Worm (Caenorhabditis elegans) whole organism, L4 larva: Measurements from ENCODE around the gene lim-6.

Source experiments
- R02D3.7 ChIP-seq: fragments of 150-350 bp; sonication (generic microtip); optimal IDR thresholded peaks from 3 replicates; lab custom pipeline; 2014; ENCODE audit warnings: missing biosample characterization, missing genetic modification characterization
- T26A8.4 ChIP-seq: fragments of 200-800 bp; sonication (Bioruptor generic); IDR thresholded peaks from 2 replicates; pipeline ENCODE4 v1.3.6; 2022; ENCODE audit warnings: missing genetic modification characterization, missing compliant biosample characterization
- Y105C5A.15 ChIP-seq: fragments of 200-800 bp; sonication (Bioruptor generic); IDR thresholded peaks from 2 replicates; pipeline ENCODE4 v1.3.6; 2022; ENCODE audit warnings: missing genetic modification characterization, missing compliant biosample characterization
- Y5F2A.4 ChIP-seq: fragments of 200-800 bp; sonication (Bioruptor generic); optimal IDR thresholded peaks from 2 replicates; lab custom pipeline; 2018; ENCODE audit warnings: mild to moderate bottlenecking, missing genetic modification characterization, missing compliant biosample characterization
- ZK546.5 ChIP-seq, 2 experiments: sonication (generic microtip); optimal IDR thresholded peaks; 2 replicates each; lab custom pipeline; 2017; ENCODE audit warnings: missing biosample characterization in 2 of 2, missing genetic modification characterization in 2 of 2
- ama-1 ChIP-seq: fragments of 150-350 bp; optimal IDR thresholded peaks from 2 replicates; lab custom pipeline; 2014; ENCODE audit warnings: inconsistent platforms, mixed read lengths
- arid-1 ChIP-seq: fragments of 200-800 bp; sonication (Bioruptor generic); conservative IDR thresholded peaks from 2 replicates; pipeline ENCODE4 v1.3.6; 2022; ENCODE audit warnings: missing genetic modification reagents, missing genetic modification characterization, missing compliant biosample characterization
- attf-4 ChIP-seq: sonication (generic microtip); optimal IDR thresholded peaks from 3 replicates; lab custom pipeline; 2017; ENCODE audit warnings: missing biosample characterization, missing genetic modification characterization
- ceh-20 ChIP-seq: fragments of 200-800 bp; sonication (Bioruptor generic); IDR thresholded peaks from 2 replicates; pipeline ENCODE4 v1.3.6; 2022; ENCODE audit warnings: missing genetic modification reagents, missing genetic modification characterization, missing compliant biosample characterization
- ceh-28 ChIP-seq: fragments of 150-350 bp; optimal IDR thresholded peaks from 2 replicates; lab custom pipeline; 2014; ENCODE audit warnings: missing biosample characterization, missing genetic modification reagents, missing genetic modification characterization
- ceh-44 ChIP-seq: fragments of 200-800 bp; sonication (Bioruptor generic); IDR thresholded peaks from 2 replicates; pipeline ENCODE4 v1.3.6; 2022; ENCODE audit warnings: missing genetic modification reagents, missing genetic modification characterization, missing compliant biosample characterization
- cey-2 ChIP-seq: sonication (generic microtip); optimal IDR thresholded peaks from 3 replicates; lab custom pipeline; 2017; ENCODE audit warnings: missing genetic modification characterization, mild to moderate bottlenecking, missing compliant biosample characterization, antibody characterized with exemption, borderline replicate concordance; ENCODE audit not compliant: insufficient read depth
- daf-12 ChIP-seq: fragments of 150-350 bp; optimal IDR thresholded peaks from 2 replicates; lab custom pipeline; 2014; ENCODE audit warnings: missing biosample characterization, missing genetic modification reagents, missing genetic modification characterization
- daf-16 ChIP-seq, 3 experiments: sonication (generic microtip); optimal IDR thresholded peaks; 2 replicates each; lab custom pipeline; 2016 to 2017; ENCODE audit warnings: missing genetic modification characterization in 3 of 3, missing genetic modification reagents in 3 of 3, mild to moderate bottlenecking in 2 of 3, missing compliant biosample characterization in 2 of 3, missing biosample characterization in 1 of 3, moderate library complexity in 1 of 3
- daf-19 ChIP-seq: fragments of 200-800 bp; sonication (Bioruptor generic); conservative IDR thresholded peaks from 2 replicates; pipeline ENCODE4 v1.3.6; 2022; ENCODE audit warnings: missing genetic modification characterization, missing compliant biosample characterization
- dmd-6 ChIP-seq: fragments of 200-800 bp; sonication (Bioruptor generic); IDR thresholded peaks from 2 replicates; pipeline ENCODE4 v1.3.6; 2022; ENCODE audit warnings: missing genetic modification reagents, missing genetic modification characterization, missing compliant biosample characterization
- duxl-1 ChIP-seq: sonication (generic microtip); optimal IDR thresholded peaks from 2 replicates; lab custom pipeline; 2016; ENCODE audit warnings: mild to moderate bottlenecking, missing genetic modification characterization, moderate library complexity, missing compliant biosample characterization; ENCODE audit not compliant: poor library complexity
- dve-1 ChIP-seq: sonication (generic microtip); optimal IDR thresholded peaks from 2 replicates; lab custom pipeline; 2017; ENCODE audit warnings: antibody characterized with exemption, mild to moderate bottlenecking, missing genetic modification characterization, missing compliant biosample characterization; ENCODE audit not compliant: insufficient read depth
- egl-27 ChIP-seq: sonication (generic microtip); optimal IDR thresholded peaks from 3 replicates; lab custom pipeline; 2017; ENCODE audit warnings: missing biosample characterization, missing genetic modification reagents, missing genetic modification characterization
- fkh-10 ChIP-seq: fragments of 150-350 bp; optimal IDR thresholded peaks from 2 replicates; lab custom pipeline; 2014; ENCODE audit warnings: missing biosample characterization, missing genetic modification reagents, missing genetic modification characterization
- hif-1 ChIP-seq, 2 experiments: sonication (generic microtip); optimal IDR thresholded peaks; 2 replicates each; lab custom pipeline; 2016 to 2017; ENCODE audit warnings: missing compliant biosample characterization in 2 of 2, missing genetic modification characterization in 2 of 2, missing genetic modification reagents in 2 of 2, missing genotype in 2 of 2, mild to moderate bottlenecking in 1 of 2
- hlh-30 ChIP-seq: sonication (generic microtip); optimal IDR thresholded peaks from 2 replicates; lab custom pipeline; 2017; ENCODE audit warnings: antibody characterized with exemption, mild to moderate bottlenecking, missing genetic modification characterization, missing compliant biosample characterization; ENCODE audit not compliant: insufficient read depth
- lim-7 ChIP-seq: fragments of 200-800 bp; sonication (Bioruptor generic); IDR thresholded peaks from 2 replicates; pipeline ENCODE4 v1.3.6; 2022; ENCODE audit warnings: missing genetic modification characterization, missing compliant biosample characterization
- lin-1 ChIP-seq: fragments of 200-800 bp; sonication (Bioruptor generic); IDR thresholded peaks from 2 replicates; pipeline ENCODE4 v1.3.6; 2022; ENCODE audit warnings: missing genetic modification reagents, missing genetic modification characterization, missing compliant biosample characterization
- lin-15B ChIP-seq: fragments of 150-350 bp; sonication (generic microtip); optimal IDR thresholded peaks from 3 replicates; lab custom pipeline; 2014; ENCODE audit warnings: missing biosample characterization, missing genetic modification characterization
- lin-29 ChIP-seq: fragments of 200-800 bp; sonication (Bioruptor generic); IDR thresholded peaks from 2 replicates; pipeline ENCODE4 v1.3.6; 2022; ENCODE audit warnings: missing genetic modification reagents, missing genetic modification characterization, missing compliant biosample characterization
- lin-39 ChIP-seq: fragments of 150-350 bp; optimal IDR thresholded peaks from 2 replicates; lab custom pipeline; 2014; ENCODE audit warnings: missing biosample characterization, missing genetic modification reagents, missing genetic modification characterization
- madf-9 ChIP-seq: fragments of 200-800 bp; sonication (Bioruptor generic); conservative IDR thresholded peaks from 2 replicates; pipeline ENCODE4 v1.3.6; 2022; ENCODE audit warnings: missing genetic modification reagents, missing genetic modification characterization, missing compliant biosample characterization
- mep-1 ChIP-seq: fragments of 150-350 bp; sonication (generic microtip); optimal IDR thresholded peaks from 3 replicates; lab custom pipeline; 2014; ENCODE audit warnings: missing biosample characterization, missing genetic modification characterization
- mes-2 ChIP-seq: sonication (generic microtip); optimal IDR thresholded peaks from 2 replicates; lab custom pipeline; 2016; ENCODE audit warnings: missing genotype, mild to moderate bottlenecking, missing genetic modification characterization, missing compliant biosample characterization; ENCODE audit not compliant: poor library complexity, severe bottlenecking
- mxl-3 ChIP-seq: fragments of 200-800 bp; sonication (Bioruptor generic); optimal IDR thresholded peaks from 2 replicates; lab custom pipeline; 2018; ENCODE audit warnings: mild to moderate bottlenecking, missing genetic modification characterization, missing compliant biosample characterization
- nhr-102 ChIP-seq: sonication (generic microtip); optimal IDR thresholded peaks from 2 replicates; lab custom pipeline; 2016; ENCODE audit warnings: mild to moderate bottlenecking, missing genetic modification characterization, moderate library complexity, missing compliant biosample characterization
- nhr-11 ChIP-seq: fragments of 150-350 bp; optimal IDR thresholded peaks from 2 replicates; lab custom pipeline; 2014; ENCODE audit warnings: missing biosample characterization, missing genetic modification characterization
- nhr-25 ChIP-seq: sonication (generic microtip); optimal IDR thresholded peaks from 2 replicates; lab custom pipeline; 2017; ENCODE audit warnings: missing genetic modification characterization, mild to moderate bottlenecking, missing compliant biosample characterization, antibody characterized with exemption, moderate library complexity, borderline replicate concordance; ENCODE audit not compliant: insufficient read depth
- nhr-41 ChIP-seq: fragments of 200-800 bp; sonication (Bioruptor generic); IDR thresholded peaks from 2 replicates; pipeline ENCODE4 v1.3.6; 2022; ENCODE audit warnings: missing genetic modification reagents, missing genetic modification characterization, missing compliant biosample characterization
- nhr-42 ChIP-seq: fragments of 200-800 bp; sonication (Bioruptor generic); IDR thresholded peaks from 2 replicates; pipeline ENCODE4 v1.3.6; 2022; ENCODE audit warnings: missing genetic modification characterization, missing compliant biosample characterization
- nhr-48 ChIP-seq: sonication (generic microtip); optimal IDR thresholded peaks from 2 replicates; lab custom pipeline; 2016; ENCODE audit warnings: mild to moderate bottlenecking, missing genetic modification characterization, missing compliant biosample characterization
- nhr-6 ChIP-seq: fragments of 150-350 bp; optimal IDR thresholded peaks from 2 replicates; lab custom pipeline; 2014; ENCODE audit warnings: missing biosample characterization, missing genetic modification characterization
- nhr-77 ChIP-seq: fragments of 150-350 bp; optimal IDR thresholded peaks from 2 replicates; lab custom pipeline; 2014; ENCODE audit warnings: missing biosample characterization, missing genetic modification characterization
- php-3 ChIP-seq: fragments of 200-800 bp; sonication (Bioruptor generic); IDR thresholded peaks from 2 replicates; pipeline ENCODE4 v1.3.6; 2022; ENCODE audit warnings: missing genetic modification reagents, missing genetic modification characterization, missing compliant biosample characterization
- pqm-1 ChIP-seq: sonication (generic microtip); optimal IDR thresholded peaks from 2 replicates; lab custom pipeline; 2017; ENCODE audit warnings: missing biosample characterization, missing genetic modification characterization
- rbr-2 ChIP-seq: sonication (generic microtip); optimal IDR thresholded peaks from 2 replicates; lab custom pipeline; 2016; ENCODE audit warnings: missing genotype, missing genetic modification characterization, missing compliant biosample characterization
- saeg-2 ChIP-seq: fragments of 200-800 bp; sonication (Bioruptor generic); IDR thresholded peaks from 2 replicates; pipeline ENCODE4 v1.3.6; 2022; ENCODE audit warnings: missing genetic modification reagents, missing genetic modification characterization, missing compliant biosample characterization
- set-16 ChIP-seq: fragments of 200-800 bp; sonication (Bioruptor generic); IDR thresholded peaks from 2 replicates; pipeline ENCODE4 v1.3.6; 2022; ENCODE audit warnings: missing genetic modification reagents, missing genetic modification characterization, missing compliant biosample characterization
- spr-3 ChIP-seq: fragments of 200-800 bp; sonication (Bioruptor generic); optimal IDR thresholded peaks from 2 replicates; lab custom pipeline; 2018; ENCODE audit warnings: mild to moderate bottlenecking, missing genetic modification characterization, missing compliant biosample characterization
- tra-1 ChIP-seq: fragments of 200-800 bp; sonication (Bioruptor generic); IDR thresholded peaks from 2 replicates; pipeline ENCODE4 v1.3.6; 2022; ENCODE audit warnings: missing genetic modification reagents, missing genetic modification characterization, missing compliant biosample characterization
- zag-1 ChIP-seq: fragments of 150-350 bp; optimal IDR thresholded peaks from 2 replicates; lab custom pipeline; 2014; ENCODE audit warnings: missing biosample characterization, missing genetic modification characterization
- zip-11 ChIP-seq: fragments of 200-800 bp; sonication (Bioruptor generic); IDR thresholded peaks from 2 replicates; pipeline ENCODE4 v1.3.6; 2022; ENCODE audit warnings: missing genetic modification characterization, missing compliant biosample characterization
- ztf-7 ChIP-seq: fragments of 150-350 bp; optimal IDR thresholded peaks from 2 replicates; lab custom pipeline; 2014; ENCODE audit warnings: missing biosample characterization, missing genetic modification characterization

The lim-6 gene

DNA sequence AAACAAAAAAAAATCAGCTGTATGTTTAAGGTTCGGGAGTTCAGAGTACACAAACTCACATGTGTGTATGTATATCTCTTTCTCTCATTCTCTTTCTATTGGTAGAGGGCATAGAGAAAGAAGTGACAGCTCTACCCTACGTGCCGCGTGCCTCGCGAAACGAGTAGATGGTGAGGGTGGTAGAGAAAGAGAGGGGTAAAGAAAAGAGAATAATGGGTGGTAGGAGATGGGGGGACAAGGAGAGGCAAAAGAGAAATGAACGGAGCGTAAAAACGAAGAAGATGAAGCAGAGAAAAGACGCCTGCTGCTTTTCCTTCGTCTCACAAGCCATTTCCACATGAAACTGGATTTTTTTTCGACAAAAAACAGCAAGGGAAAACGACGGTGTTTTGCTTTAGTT lies 20.9 kb downstream of the lim-6 start (continued):
- TF ChIP-seq hlh-30 (tag; lab: Kevin White, UChicago) (peak; percentile 99), ceh-20 (GFP tag; lab: Robert Waterston, UW) (peak; percentile 95), attf-4 (tag; lab: Kevin White, UChicago) (no peak), madf-9 (GFP tag; lab: Robert Waterston, UW) (peak; percentile 62; the same call in 1 of the 2 replicates), dmd-6 (GFP tag; lab: Robert Waterston, UW) (peak; percentile 97), fkh-10 (peak; percentile 95), php-3 (peak; percentile 75), ZK546.5 (tag; optimal IDR thresholded peaks at IDR 0.05; lab: Kevin White, UChicago) (no peak), nhr-48 (tag; lab: Kevin White, UChicago) (peak; percentile 91), nhr-102 (peak; percentile 79), nhr-42 (GFP tag; lab: Robert Waterston, UW) (0 out of 2 replicates have a peak, but pooled peaks have one; percentile 54), Y105C5A.15 (peak; percentile 26; the same call in 1 of the 2 replicates), R02D3.7 (tag; lab: Kevin White, UChicago) (no peak), ceh-28 (tag; lab: Kevin White, UChicago) (peak; percentile 40), nhr-25 (tag; lab: Kevin White, UChicago) (peak; percentile 46), nhr-41 (GFP tag; lab: Robert Waterston, UW) (peak; percentile 72), set-16 (GFP tag; lab: Robert Waterston, UW) (peak; percentile 60), lin-29 (0 out of 2 replicates have a peak, but pooled peaks have one; percentile 29), mes-2 (tag; lab: Kevin White, UChicago) (peak; percentile 91), cey-2 (tag; lab: Kevin White, UChicago) (peak; percentile 43), hif-1 (tag; optimal IDR thresholded peaks at IDR 0.05; lab: Kevin White, UChicago) (peak; percentile 51 to 95), nhr-11 (tag; lab: Kevin White, UChicago) (peak; percentile 97), mxl-3 (GFP tag; lab: Kevin White, UChicago) (peak; percentile 97), lin-39 (tag; lab: Kevin White, UChicago) (no peak), zip-11 (GFP tag; lab: Robert Waterston, UW) (no peak), ztf-7 (peak; percentile 77), lin-15B (tag; lab: Kevin White, UChicago) (no peak), nhr-6 (peak; percentile 95), duxl-1 (tag; lab: Kevin White, UChicago) (peak; percentile 68), pqm-1 (tag; lab: Kevin White, UChicago) (peak; percentile 48), daf-12 (tag; lab: Kevin White, UChicago) (no peak), arid-1 (GFP tag; lab: Robert Waterston, UW) (peak; percentile 89), lin-1 (GFP tag; lab: Robert Waterston, UW) (peak; percentile 89), lim-7 (GFP tag; lab: Robert Waterston, UW) (no peak), T26A8.4 (GFP tag; lab: Robert Waterston, UW) (peak; percentile 85), dve-1 (tag; lab: Kevin White, UChicago) (peak; percentile 99), ama-1 (peak; percentile 63), mep-1 (tag; lab: Kevin White, UChicago) (peak; percentile 97), ceh-44 (GFP tag; lab: Robert Waterston, UW) (no peak), spr-3 (GFP tag; lab: Kevin White, UChicago) (peak; percentile 60), saeg-2 (0 out of 2 replicates have a peak, but pooled peaks have one; percentile 69), rbr-2 (tag; lab: Kevin White, UChicago) (peak; percentile 94), nhr-77 (tag; lab: Kevin White, UChicago) (peak; percentile 95), tra-1 (peak; percentile 95), Y5F2A.4 (GFP tag; lab: Kevin White, UChicago) (no peak), egl-27 (tag; lab: Kevin White, UChicago) (no peak), zag-1 (tag; lab: Kevin White, UChicago) (no peak), daf-19 (GFP tag; lab: Robert Waterston, UW) (peak; percentile 31; the same call in 1 of the 2 replicates), daf-16 (GFP tag; optimal IDR thresholded peaks at IDR 0.05; lab: Kevin White, UChicago) (peak; percentile 69 to 90), daf-16 (tag; optimal IDR thresholded peaks at IDR 0.05; lab: Kevin White, UChicago) (peak; percentile 96)
